Worm (Caenorhabditis elegans): ENCODE results near the gene K07F5.22.
A peak's percentile ranks its signal among the peaks of the same experiment; 100 is the strongest.
"Not testable (repeated sequence)": the region's sequence is repeated elsewhere in the genome, so short reads cannot be mapped to it uniquely, and the experiment has no call there.

The K07F5.22 gene

DNA sequence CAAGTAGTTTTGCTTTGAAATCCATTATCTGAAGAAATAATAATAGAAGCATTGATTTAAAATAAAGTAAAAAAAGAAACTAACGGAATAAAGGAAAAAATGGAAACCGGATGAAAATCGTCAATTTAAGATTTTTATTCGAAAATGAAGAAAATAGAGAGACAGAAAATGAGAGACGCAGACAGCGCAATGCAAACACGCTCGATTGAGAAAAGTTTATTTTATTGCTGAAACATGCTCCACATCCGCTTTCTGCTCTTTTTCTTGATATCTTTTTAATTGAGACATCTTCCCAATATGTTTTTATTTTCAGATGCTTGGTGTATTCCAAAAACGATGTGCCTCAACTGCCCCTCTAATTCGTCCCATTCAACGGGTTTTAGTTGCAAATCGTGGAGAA, 19.4 kb downstream of the K07F5.22 start, which contains the start of the genes prp-18 and mccc-1:
TSS of gene prp-18 (minus strand) at position 127 of the 400 bp plus-strand sequence.
TSS of gene mccc-1 (plus strand) at position 314 of the 400 bp plus-strand sequence.
- TF ChIP-seq ham-2 (GFP tag; optimal IDR thresholded peaks at IDR 0.05) (no peak), unc-39 (tag; optimal IDR thresholded peaks at IDR 0.05) (no peak), nhr-76 (tag; optimal IDR thresholded peaks at IDR 0.05) (no peak), nhr-2 (tag; optimal IDR thresholded peaks at IDR 0.05) (no peak), ceh-43 (GFP tag; optimal IDR thresholded peaks at IDR 0.05) (no peak), pha-4 (tag; optimal IDR thresholded peaks at IDR 0.05) (peak; percentile 36), elt-3 (tag; optimal IDR thresholded peaks at IDR 0.05) (no peak), mep-1 (tag; optimal IDR thresholded peaks at IDR 0.05) (peak; percentile 46), zip-8 (tag; optimal IDR thresholded peaks at IDR 0.05) (no peak), unc-120 (tag; optimal IDR thresholded peaks at IDR 0.05; ENCODE audit: poor library complexity, severe bottlenecking) (no peak), unc-62 (GFP tag; optimal IDR thresholded peaks at IDR 0.05) (no peak), ces-1 (GFP tag; optimal IDR thresholded peaks at IDR 0.05) (peak; percentile 87), flh-1 (GFP tag; optimal IDR thresholded peaks at IDR 0.05) (no peak)

DNA sequence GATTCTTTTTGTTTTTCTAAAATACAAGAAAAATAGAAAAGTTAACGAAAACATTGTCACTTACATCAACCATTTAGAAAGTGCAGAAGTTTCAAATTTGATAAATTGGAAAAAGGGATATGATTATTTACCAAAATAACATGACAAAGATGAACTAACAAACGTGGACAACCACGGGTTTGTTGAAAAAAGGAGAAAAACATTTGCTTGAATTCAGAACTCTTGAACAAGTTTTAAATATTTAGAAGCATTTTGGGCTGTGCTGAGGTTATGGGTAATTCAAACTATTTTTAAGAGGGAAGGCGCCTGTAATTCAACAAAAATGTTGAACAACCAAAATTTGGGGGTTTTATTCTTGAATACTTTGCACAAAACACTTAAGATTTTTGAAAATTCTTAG, 25.0 kb downstream of the K07F5.22 start, which contains the start of gene ttbk-3:
TSS of gene ttbk-3 (minus strand) at position 101 of the 400 bp plus-strand sequence.
- TF ChIP-seq elt-1 (tag; optimal IDR thresholded peaks at IDR 0.05; ENCODE audit: borderline replicate concordance, insufficient read depth) (no peak), nhr-12 (tag; optimal IDR thresholded peaks at IDR 0.05) (no peak), nhr-237 (tag; optimal IDR thresholded peaks at IDR 0.05) (no peak), hlh-1 (tag; optimal IDR thresholded peaks at IDR 0.05) (no peak)

DNA sequence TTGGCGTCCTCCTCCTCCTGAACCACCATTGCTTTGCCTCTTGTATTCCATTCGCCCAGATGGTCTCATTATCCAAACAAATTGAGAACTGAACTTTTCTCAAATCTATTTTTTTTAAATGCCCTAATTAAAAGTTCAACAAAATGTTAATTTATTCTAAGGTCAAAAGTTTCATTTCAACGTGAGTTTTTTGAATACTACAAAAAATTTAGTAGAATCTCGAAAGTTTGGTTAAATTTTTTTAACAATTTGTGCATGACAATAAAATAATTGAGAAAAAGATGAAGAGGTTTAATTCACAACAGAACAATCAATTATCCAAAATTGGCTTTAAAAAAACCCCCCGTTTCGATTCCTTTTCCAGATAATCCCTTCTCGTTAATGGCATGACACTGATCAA, 27.1 kb downstream of the K07F5.22 start, which contains the start of gene F32B6.4:
TSS of gene F32B6.4 (minus strand) at position 101 of the 400 bp plus-strand sequence.
- TF ChIP-seq bed-3 (GFP tag; optimal IDR thresholded peaks at IDR 0.05), result no peak
- no peak for TF ChIP-seq nhr-28 (tag; optimal IDR thresholded peaks at IDR 0.05)
- TF ChIP-seq ceh-39 (tag; optimal IDR thresholded peaks at IDR 0.05), result no peak
- TF ChIP-seq sem-2 (GFP tag; optimal IDR thresholded peaks at IDR 0.05), result no peak
- no peak for TF ChIP-seq M03D4.4 (tag; optimal IDR thresholded peaks at IDR 0.05)
- no peak for TF ChIP-seq lin-13 (tag; optimal IDR thresholded peaks at IDR 0.05)
- TF ChIP-seq lin-32 (GFP tag; optimal IDR thresholded peaks at IDR 0.05), result no peak
- no peak for TF ChIP-seq blmp-1 (tag; optimal IDR thresholded peaks at IDR 0.05)
- no peak for TF ChIP-seq unc-39 (tag; optimal IDR thresholded peaks at IDR 0.05)
- no peak for TF ChIP-seq nhr-76 (tag; optimal IDR thresholded peaks at IDR 0.05)

DNA sequence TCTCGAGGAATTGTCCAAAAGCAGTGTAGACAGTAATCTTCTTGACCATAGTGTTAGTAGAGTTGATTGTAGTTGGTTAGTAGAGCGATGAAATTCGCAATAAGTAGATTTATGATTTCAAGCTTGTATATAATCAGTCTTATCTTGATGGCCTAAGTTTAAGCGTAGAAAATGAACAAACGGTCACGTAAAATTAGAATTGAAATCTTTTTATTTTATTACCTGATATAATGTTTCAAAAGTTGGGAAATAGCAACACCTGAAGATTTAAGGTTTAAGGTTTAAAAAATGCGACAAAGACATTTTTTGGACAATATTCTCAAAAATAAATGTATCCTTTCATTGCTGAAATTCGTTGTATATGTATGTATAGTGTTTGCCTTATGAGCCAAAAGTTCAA, 28.8 kb downstream of the K07F5.22 start, which contains the start of gene sss-1:
TSS of gene sss-1 (minus strand) at position 101 of the 400 bp plus-strand sequence.
- not testable (repeated sequence) for TF ChIP-seq snpc-4 (tag; optimal IDR thresholded peaks at IDR 0.05); lin-32 (GFP tag; optimal IDR thresholded peaks at IDR 0.05); elt-1 (tag; optimal IDR thresholded peaks at IDR 0.05; ENCODE audit: borderline replicate concordance, insufficient read depth)

DNA sequence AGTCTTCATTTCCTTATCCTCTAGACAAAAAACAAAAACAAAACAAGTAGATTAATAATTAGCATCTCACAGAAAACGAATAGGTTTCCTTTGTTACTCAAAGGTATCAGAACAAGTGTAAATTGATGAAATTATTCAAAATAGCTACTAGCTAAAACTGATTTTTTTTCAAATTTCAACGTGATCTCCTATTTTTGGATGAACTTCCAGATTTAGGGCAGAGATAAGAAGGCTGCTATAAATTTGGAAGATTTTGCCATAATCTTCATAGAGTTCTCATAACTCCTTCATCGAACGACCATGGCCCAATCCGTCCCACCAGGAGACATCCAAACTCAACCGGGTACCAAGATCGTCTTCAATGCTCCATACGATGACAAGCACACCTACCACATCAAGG, 29.5 kb downstream of the K07F5.22 start, which contains the start of gene msp-77:
TSS of gene msp-77 (plus strand) at position 301 of the 400 bp plus-strand sequence.
- not testable (repeated sequence) for TF ChIP-seq ceh-43 (GFP tag; optimal IDR thresholded peaks at IDR 0.05); ztf-11 (tag; optimal IDR thresholded peaks at IDR 0.05); nhr-76 (tag; optimal IDR thresholded peaks at IDR 0.05)

DNA sequence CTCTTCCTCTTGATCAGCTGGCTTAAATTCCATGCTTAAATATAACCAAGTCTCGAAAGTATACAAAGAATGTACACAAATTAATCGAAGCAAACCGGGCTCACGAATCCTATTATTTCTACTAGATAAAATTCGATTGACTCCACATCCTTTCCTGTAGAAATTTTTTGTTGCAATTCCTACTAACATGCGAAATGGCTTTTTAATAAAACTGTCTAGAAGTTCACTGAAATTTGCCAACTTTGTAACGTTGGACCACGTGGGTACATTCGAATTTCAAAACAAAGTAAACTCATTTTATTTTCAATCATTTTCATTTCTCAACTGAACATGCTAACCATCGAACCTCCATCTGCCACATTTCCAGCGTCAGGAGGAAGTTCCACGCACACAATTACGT, 30.2 kb downstream of the K07F5.22 start, which contains the start of gene ssp-32:
TSS of gene ssp-32 (plus strand) at position 301 of the 400 bp plus-strand sequence.
- TF ChIP-seq M03D4.4 (tag; optimal IDR thresholded peaks at IDR 0.05) (no peak), nhr-2 (tag; optimal IDR thresholded peaks at IDR 0.05) (no peak), unc-120 (tag; optimal IDR thresholded peaks at IDR 0.05; ENCODE audit: poor library complexity, severe bottlenecking) (no peak), drap-1 (GFP tag; optimal IDR thresholded peaks at IDR 0.05) (no peak)

DNA sequence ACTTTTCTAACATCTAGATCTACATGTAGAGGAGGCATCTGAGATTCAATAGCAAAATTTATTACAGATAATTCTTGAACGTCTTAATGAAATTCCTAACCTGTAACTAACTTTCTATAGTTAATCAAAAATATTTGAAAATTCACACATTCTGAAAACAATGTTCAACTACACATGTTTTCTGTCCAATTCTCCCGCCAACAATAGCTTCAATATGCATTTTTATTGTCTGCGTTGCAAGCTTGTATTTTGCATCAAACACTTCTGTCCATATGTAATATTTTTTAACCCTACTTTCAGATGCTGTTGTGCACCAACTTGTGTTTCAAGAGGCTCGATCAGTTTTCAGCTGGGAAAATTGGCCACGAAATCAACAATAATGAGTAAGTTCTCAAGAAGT, 33.8 kb downstream of the K07F5.22 start, which contains the start of gene tbc-3:
TSS of gene tbc-3 (plus strand) at position 301 of the 400 bp plus-strand sequence.
- TF ChIP-seq unc-62 (GFP tag; optimal IDR thresholded peaks at IDR 0.05), result no peak
